Fruit fly (Drosophila melanogaster): Measurements from ENCODE around the gene CG17361.

Gene CG17361

dm6 chr3L:14001658-14002523 is 4.9 kb downstream of the CG17361 start, which contains the start of the genes Nprl3 and upSET (continued):
- no peak for TF ChIP-seq croc (GFP tag; conservative IDR thresholded peaks at IDR 0.05)
- TF ChIP-seq salm (tag; optimal IDR thresholded peaks at IDR 0.05) = no peak
- TF ChIP-seq CG16863 (GFP tag; optimal IDR thresholded peaks at IDR 0.05) = no peak
- no peak for TF ChIP-seq ems (GFP tag; optimal IDR thresholded peaks at IDR 0.05)
- TF ChIP-seq Hand (GFP tag; optimal IDR thresholded peaks at IDR 0.05) = no peak
- TF ChIP-seq Sox102F (GFP tag; optimal IDR thresholded peaks at IDR 0.05) = no peak
- TF ChIP-seq nerfin-2 (GFP tag; IDR thresholded peaks at IDR 0.05; ENCODE audit: partially characterized antibody) = peak; percentile 60
- TF ChIP-seq da (GFP tag; optimal IDR thresholded peaks at IDR 0.05) = no peak
- TF ChIP-seq Lhr (GFP tag; optimal IDR thresholded peaks at IDR 0.05) = peak; percentile 33
- no peak for TF ChIP-seq CG3838 (GFP tag; optimal IDR thresholded peaks at IDR 0.05)
- no peak for TF ChIP-seq Oli (tag; optimal IDR thresholded peaks at IDR 0.05)
- no peak for TF ChIP-seq CG12155 (GFP tag; optimal IDR thresholded peaks at IDR 0.05)
- no peak for TF ChIP-seq CG3995 (GFP tag; optimal IDR thresholded peaks at IDR 0.05)
- no peak for TF ChIP-seq dan (GFP tag; IDR thresholded peaks at IDR 0.05)
- 0 out of 2 replicates have a peak, but pooled peaks have one; percentile 22 for TF ChIP-seq E2f2 (GFP tag; IDR thresholded peaks at IDR 0.05)
- peak; percentile 84 for TF ChIP-seq gfzf (GFP tag; optimal IDR thresholded peaks at IDR 0.05)
- no peak for TF ChIP-seq ro (GFP tag; IDR thresholded peaks at IDR 0.05)
- no peak for TF ChIP-seq mirr (GFP tag; optimal IDR thresholded peaks at IDR 0.05)
- peak; percentile 69; the same call in 1 of the 2 replicates for TF ChIP-seq ato (GFP tag; IDR thresholded peaks at IDR 0.05; ENCODE audit: partially characterized antibody)
- TF ChIP-seq TFAM (GFP tag; optimal IDR thresholded peaks at IDR 0.05) = no peak
- no peak for TF ChIP-seq Atf-2 (GFP tag; optimal IDR thresholded peaks at IDR 0.05)
- peak; percentile 14 for TF ChIP-seq CG2678 (tag; optimal IDR thresholded peaks at IDR 0.05)
- TF ChIP-seq CG1529 (GFP tag; optimal IDR thresholded peaks at IDR 0.05) = no peak
- peak; percentile 52 for TF ChIP-seq CoRest (tag; optimal IDR thresholded peaks at IDR 0.05)
- TF ChIP-seq emc (GFP tag; optimal IDR thresholded peaks at IDR 0.05) = no peak
- no peak for TF ChIP-seq ap (GFP tag; IDR thresholded peaks at IDR 0.05)
- no peak for TF ChIP-seq Kr (GFP tag; optimal IDR thresholded peaks at IDR 0.05)
- TF ChIP-seq jumu (GFP tag; optimal IDR thresholded peaks at IDR 0.05) = no peak
- no peak for TF ChIP-seq CG18599 (GFP tag; optimal IDR thresholded peaks at IDR 0.05)
- TF ChIP-seq CG2116 (GFP tag; optimal IDR thresholded peaks at IDR 0.05) = peak; percentile 66
- no peak for TF ChIP-seq ac (GFP tag; optimal IDR thresholded peaks at IDR 0.05)
- TF ChIP-seq schlank (tag; optimal IDR thresholded peaks at IDR 0.05) = no peak
- no peak for TF ChIP-seq dati (GFP tag; IDR thresholded peaks at IDR 0.05)
- no peak for TF ChIP-seq tup (GFP tag; optimal IDR thresholded peaks at IDR 0.05)
- no peak for TF ChIP-seq Fer3 (tag; optimal IDR thresholded peaks at IDR 0.05)
- peak; percentile 80 for TF ChIP-seq Doc3 (GFP tag; IDR thresholded peaks at IDR 0.05; ENCODE audit: partially characterized antibody)
- TF ChIP-seq pros (GFP tag; optimal IDR thresholded peaks at IDR 0.05) = no peak
- TF ChIP-seq Spps (tag; optimal IDR thresholded peaks at IDR 0.05) = no peak
- TF ChIP-seq Dbx (GFP tag; IDR thresholded peaks at IDR 0.05) = 0 out of 3 replicates have a peak, but pooled peaks have one; percentile 37
- TF ChIP-seq esg (GFP tag; conservative IDR thresholded peaks at IDR 0.05) = no peak
- peak; percentile 80 for TF ChIP-seq hbn (GFP tag; IDR thresholded peaks at IDR 0.05; ENCODE audit: partially characterized antibody)
- peak; percentile 81 for TF ChIP-seq vnd (GFP tag; IDR thresholded peaks at IDR 0.05; ENCODE audit: partially characterized antibody)
- peak; percentile 3 for TF ChIP-seq CG33213 (GFP tag; optimal IDR thresholded peaks at IDR 0.05)
- TF ChIP-seq mld (GFP tag; IDR thresholded peaks at IDR 0.05; ENCODE audit: partially characterized antibody) = peak; percentile 79; the same call in 2 of the 3 replicates
- TF ChIP-seq gem (tag; optimal IDR thresholded peaks at IDR 0.05) = no peak
- TF ChIP-seq CG14860 (GFP tag; IDR thresholded peaks at IDR 0.05; ENCODE audit: partially characterized antibody) = peak; percentile 79
- no peak for TF ChIP-seq nerfin-1 (tag; optimal IDR thresholded peaks at IDR 0.05)
- no peak for TF ChIP-seq Fer2 (tag; optimal IDR thresholded peaks at IDR 0.05)
